Worm (Caenorhabditis elegans): ENCODE measurements around the gene F14F9.6.

DNA sequence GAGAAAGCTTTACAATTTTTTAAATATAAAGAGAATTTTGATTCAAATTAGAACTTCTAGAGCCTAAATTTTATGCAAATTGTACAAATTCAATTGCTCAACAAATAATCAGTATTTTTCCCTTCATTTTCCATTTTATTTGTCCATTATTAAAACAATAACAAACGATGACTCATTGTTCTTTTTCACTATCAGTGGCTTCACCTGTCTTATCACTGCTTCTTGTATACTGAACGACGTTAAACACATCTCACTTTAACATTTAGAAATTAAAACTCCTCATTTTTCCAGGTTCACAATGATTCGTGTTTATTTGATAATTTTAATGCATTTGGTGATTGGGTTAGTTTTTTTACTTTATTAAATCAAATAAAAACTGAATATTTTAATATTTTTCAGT is 26.6 kb downstream of the F14F9.6 start, which contains the start of gene sid-1:
- TF ChIP-seq unc-39 (tag; optimal IDR thresholded peaks at IDR 0.05) (no peak), mep-1 (tag; optimal IDR thresholded peaks at IDR 0.05) (no peak), drap-1 (GFP tag; optimal IDR thresholded peaks at IDR 0.05) (no peak), elt-3 (tag; optimal IDR thresholded peaks at IDR 0.05) (no peak), pha-4 (tag; optimal IDR thresholded peaks at IDR 0.05) (no peak), lsy-2 (tag; optimal IDR thresholded peaks at IDR 0.05) (no peak), elt-1 (tag; optimal IDR thresholded peaks at IDR 0.05; ENCODE audit: borderline replicate concordance, insufficient read depth) (no peak), cnd-1 (tag; optimal IDR thresholded peaks at IDR 0.05) (no peak), M03D4.4 (tag; optimal IDR thresholded peaks at IDR 0.05) (no peak), ztf-11 (tag; optimal IDR thresholded peaks at IDR 0.05) (no peak), nhr-76 (tag; optimal IDR thresholded peaks at IDR 0.05) (no peak), nhr-12 (tag; optimal IDR thresholded peaks at IDR 0.05) (no peak), nhr-237 (tag; optimal IDR thresholded peaks at IDR 0.05) (no peak)
